Worm (Caenorhabditis elegans): ENCODE measurements around the gene str-43.
"Not testable (repeated sequence)": the region's sequence is repeated elsewhere in the genome, so short reads cannot be mapped to it uniquely, and the experiment has no call there.

Gene str-43

ce11 chrV:15744366-15744765 is 7.6 kb downstream of the str-43 start, which contains the start of gene str-19:
TSS of gene str-19 (minus strand) at chrV:15744466.
- TF ChIP-seq zfp-3 (GFP tag; conservative IDR thresholded peaks at IDR 0.05); snpc-1.2 (GFP tag; IDR thresholded peaks at IDR 0.05); ceh-20 (GFP tag; IDR thresholded peaks at IDR 0.05): not testable (repeated sequence)

- no peak for TF ChIP-seq snpc-1.2 (GFP tag; IDR thresholded peaks at IDR 0.05)
- TF ChIP-seq zip-11 (GFP tag; IDR thresholded peaks at IDR 0.05), result no peak
- TF ChIP-seq sdz-12 (GFP tag; optimal IDR thresholded peaks at IDR 0.05), result no peak
- TF ChIP-seq F49E8.2 (tag; optimal IDR thresholded peaks at IDR 0.05; ENCODE audit: borderline replicate concordance), result no peak
- no peak for TF ChIP-seq Y75B8A.6 (GFP tag; IDR thresholded peaks at IDR 0.05)
- no peak for TF ChIP-seq ztf-7 (tag; optimal IDR thresholded peaks at IDR 0.05)
Measured at ce11 chrV:15741851-15742250, 10.1 kb downstream of the str-43 start, which contains the start of gene str-18. TSS of gene str-18 (minus strand) at chrV:15741951.

ce11 chrV:15735720-15736119 is 16.2 kb downstream of the str-43 start, which contains the start of gene str-27:
TSS of gene str-27 (minus strand) at chrV:15735820.
- TF ChIP-seq aha-1 (tag), result peak; percentile 61
- no peak for TF ChIP-seq hif-1 (tag; optimal IDR thresholded peaks at IDR 0.05)
- TF ChIP-seq duxl-1 (tag; optimal IDR thresholded peaks at IDR 0.05; ENCODE audit: poor library complexity), result no peak

ce11 chrV:15733568-15733967 is 18.4 kb downstream of the str-43 start, which contains the start of gene T23D5.3:
TSS of gene T23D5.3 (minus strand) at chrV:15733668.
- TF ChIP-seq mdt-29 (GFP tag; IDR thresholded peaks at IDR 0.05) (no peak), mxl-2 (GFP tag; conservative IDR thresholded peaks at IDR 0.05) (no peak), hif-1 (tag; optimal IDR thresholded peaks at IDR 0.05) (no peak), hlh-30 (tag; optimal IDR thresholded peaks at IDR 0.05; ENCODE audit: insufficient read depth) (no peak), nhr-28 (tag; optimal IDR thresholded peaks at IDR 0.05) (no peak), spr-1 (tag; optimal IDR thresholded peaks at IDR 0.05) (no peak), php-3 (GFP tag; IDR thresholded peaks at IDR 0.05) (no peak), D1046.2 (GFP tag; IDR thresholded peaks at IDR 0.05) (no peak), spr-3 (GFP tag; optimal IDR thresholded peaks at IDR 0.05) (no peak), attf-4 (tag; optimal IDR thresholded peaks at IDR 0.05) (no peak), ama-1 (optimal IDR thresholded peaks at IDR 0.05) (no peak), lin-1 (GFP tag; IDR thresholded peaks at IDR 0.05) (no peak), zfp-3 (GFP tag; conservative IDR thresholded peaks at IDR 0.05) (no peak), hlh-11 (tag; optimal IDR thresholded peaks at IDR 0.05) (no peak), sdz-12 (GFP tag; optimal IDR thresholded peaks at IDR 0.05) (no peak), egl-43 (GFP tag; IDR thresholded peaks at IDR 0.05) (no peak), set-16 (GFP tag; IDR thresholded peaks at IDR 0.05) (no peak), lin-39 (tag; optimal IDR thresholded peaks at IDR 0.05) (no peak), dmd-8 (GFP tag; IDR thresholded peaks at IDR 0.05) (no peak), T26A8.4 (GFP tag; IDR thresholded peaks at IDR 0.05) (no peak)

- no peak for TF ChIP-seq nhr-111 (GFP tag; optimal IDR thresholded peaks at IDR 0.05)
- no peak for TF ChIP-seq lin-38 (GFP tag; IDR thresholded peaks at IDR 0.05)
- TF ChIP-seq set-16 (GFP tag; IDR thresholded peaks at IDR 0.05), result peak; percentile 64
- peak; percentile 11 for TF ChIP-seq aha-1 (tag)
Measured at ce11 chrV:15733020-15733419, 18.9 kb downstream of the str-43 start.

- TF ChIP-seq pqm-1 (tag; optimal IDR thresholded peaks at IDR 0.05) (no peak), madf-9 (GFP tag; conservative IDR thresholded peaks at IDR 0.05) (no peak), ctbp-1 (GFP tag; IDR thresholded peaks at IDR 0.05) (no peak), nhr-111 (GFP tag; optimal IDR thresholded peaks at IDR 0.05) (no peak), ceh-32 (tag; optimal IDR thresholded peaks at IDR 0.05; ENCODE audit: poor library complexity) (no peak), ZK337.2 (GFP tag; IDR thresholded peaks at IDR 0.05) (no peak), snpc-4 (tag; optimal IDR thresholded peaks at IDR 0.05) (no peak), lin-39 (tag; optimal IDR thresholded peaks at IDR 0.05) (no peak), lin-13 (GFP tag; optimal IDR thresholded peaks at IDR 0.05) (no peak), fos-1 (tag; optimal IDR thresholded peaks at IDR 0.05) (no peak), php-3 (GFP tag; IDR thresholded peaks at IDR 0.05) (no peak), F37D6.2 (tag; optimal IDR thresholded peaks at IDR 0.05) (no peak), Y105C5A.15 (GFP tag; IDR thresholded peaks at IDR 0.05) (no peak), duxl-1 (tag; optimal IDR thresholded peaks at IDR 0.05; ENCODE audit: poor library complexity) (no peak), attf-4 (tag; optimal IDR thresholded peaks at IDR 0.05) (no peak), zfp-2 (tag; optimal IDR thresholded peaks at IDR 0.05) (no peak)
Measured at ce11 chrV:15732209-15732608, 19.7 kb downstream of the str-43 start, which contains the start of gene str-38. TSS of gene str-38 (minus strand) at chrV:15732309.

All from whole organism, L4 larva.